Worm (Caenorhabditis elegans) whole organism, young adult: Measurements from ENCODE around the gene ZC239.17.

ENCODE experiments used
- C06A6.2 ChIP-seq: fragments of 200-800 bp; sonication (Bioruptor generic); conservative IDR thresholded peaks from 2 replicates; pipeline ENCODE4 v1.3.6; 2022; ENCODE audit warnings: missing genetic modification characterization, missing compliant biosample characterization
- F49E8.2 ChIP-seq: sonication (generic microtip); optimal IDR thresholded peaks from 3 replicates; lab custom pipeline; 2017; ENCODE audit warnings: missing genetic modification characterization, mild to moderate bottlenecking, missing compliant biosample characterization, antibody characterized with exemption, moderate library complexity; ENCODE audit not compliant: insufficient read depth
- unc-62 ChIP-seq: fragments of 150-350 bp; optimal IDR thresholded peaks from 2 replicates; lab custom pipeline; 2014; ENCODE audit warnings: missing biosample characterization, missing genetic modification reagents, missing genetic modification characterization
- ztf-6 ChIP-seq: fragments of 200-800 bp; sonication (Bioruptor generic); IDR thresholded peaks from 2 replicates; pipeline ENCODE4 v1.3.6; 2022; ENCODE audit warnings: missing genetic modification reagents, missing genetic modification characterization, missing compliant biosample characterization

DNA sequence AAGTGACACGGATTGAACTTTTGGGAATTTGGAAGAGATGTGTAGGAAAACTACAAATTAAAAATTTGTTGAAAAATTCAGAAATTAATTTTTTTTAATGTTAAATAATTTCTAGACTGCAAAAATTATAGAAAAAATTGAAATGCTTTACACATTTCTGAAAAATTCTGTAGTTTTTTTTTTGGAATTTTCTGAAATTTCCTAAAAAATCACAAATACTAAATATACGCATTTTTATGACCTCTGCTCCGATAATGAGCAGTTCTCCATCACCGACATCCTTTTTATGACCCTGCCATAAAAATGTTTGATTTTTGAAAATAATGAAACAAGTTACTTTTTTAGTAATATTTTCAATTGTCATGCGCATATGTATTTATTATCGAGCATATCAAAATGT lies 19.1 kb upstream of the ZC239.17 start:
- TF ChIP-seq C06A6.2 (GFP tag; lab: Robert Waterston, UW) (no peak), F49E8.2 (tag; lab: Kevin White, UChicago) (no peak), ztf-6 (GFP tag; lab: Robert Waterston, UW) (no peak), unc-62 (GFP tag; lab: Kevin White, UChicago) (no peak)
